Fruit fly (Drosophila melanogaster) whole organism, prepupa: ENCODE results near the gene CG33093.

Source experiments
- Blimp-1 ChIP-seq: fragments of 200-800 bp; sonication (Bioruptor generic); optimal IDR thresholded peaks from 3 replicates; lab custom pipeline; 2017; ENCODE audit warnings: missing biosample characterization, missing genetic modification characterization, mild to moderate bottlenecking, moderate library complexity, missing genetic modification reagents
- CG10631 ChIP-seq: fragments of 200-800 bp; sonication (Bioruptor generic); optimal IDR thresholded peaks from 2 replicates; lab custom pipeline; 2016; ENCODE audit warnings: missing biosample characterization, missing genetic modification characterization
- CG10669 ChIP-seq: fragments of 200-800 bp; sonication (Bioruptor generic); optimal IDR thresholded peaks from 3 replicates; lab custom pipeline; 2018; ENCODE audit warnings: missing biosample characterization, mild to moderate bottlenecking, missing genetic modification characterization, moderate library complexity
- CG11762 ChIP-seq: fragments of 200-800 bp; sonication (Bioruptor generic); optimal IDR thresholded peaks from 3 replicates; lab custom pipeline; 2016; ENCODE audit warnings: missing biosample characterization, missing genetic modification characterization; ENCODE audit not compliant: insufficient read depth
- CG15336 ChIP-seq: fragments of 200-800 bp; sonication (Bioruptor generic); IDR thresholded peaks from 2 replicates; pipeline ENCODE4 v1.3.6; 2022; ENCODE audit warnings: missing biosample characterization, missing genetic modification characterization
- CG1621 ChIP-seq: fragments of 200-800 bp; sonication (Bioruptor generic); optimal IDR thresholded peaks from 3 replicates; lab custom pipeline; 2018; ENCODE audit warnings: missing biosample characterization, mild to moderate bottlenecking, missing genetic modification characterization
- CG16779 ChIP-seq: fragments of 200-800 bp; sonication (Bioruptor generic); optimal IDR thresholded peaks from 3 replicates; lab custom pipeline; 2017; ENCODE audit warnings: missing biosample characterization, mild to moderate bottlenecking, missing genetic modification characterization
- CG3032 ChIP-seq: fragments of 200-800 bp; optimal IDR thresholded peaks from 2 replicates; lab custom pipeline; 2019; ENCODE audit warnings: missing biosample characterization, mild to moderate bottlenecking, missing genetic modification characterization, moderate library complexity
- CG31627 ChIP-seq: fragments of 200-800 bp; sonication (Bioruptor generic); optimal IDR thresholded peaks from 3 replicates; lab custom pipeline; 2016; ENCODE audit warnings: missing biosample characterization, missing genetic modification characterization
- CG6163 ChIP-seq: fragments of 200-800 bp; sonication (Bioruptor generic); IDR thresholded peaks from 3 replicates; pipeline ENCODE4 v1.3.6; 2022; ENCODE audit warnings: missing biosample characterization, missing genetic modification characterization
- CG6276 ChIP-seq: fragments of 200-800 bp; sonication (Bioruptor generic); optimal IDR thresholded peaks from 2 replicates; lab custom pipeline; 2017; ENCODE audit warnings: missing biosample characterization, mild to moderate bottlenecking, missing genetic modification characterization
- CG6808 ChIP-seq: fragments of 200-800 bp; sonication (Bioruptor generic); optimal IDR thresholded peaks from 3 replicates; lab custom pipeline; 2017; ENCODE audit warnings: missing biosample characterization, missing genetic modification characterization, mild to moderate bottlenecking, moderate library complexity, missing genetic modification reagents
- CG8119 ChIP-seq: fragments of 200-800 bp; sonication (Bioruptor generic); IDR thresholded peaks from 3 replicates; pipeline ENCODE4 v1.3.6; 2022; ENCODE audit warnings: missing biosample characterization, missing genetic modification characterization
- CG8632 ChIP-seq: fragments of 200-800 bp; sonication (Bioruptor generic); optimal IDR thresholded peaks from 3 replicates; lab custom pipeline; 2016; ENCODE audit warnings: missing biosample characterization, missing genetic modification characterization
- Eip78C ChIP-seq: fragments of 200-800 bp; sonication (Bioruptor generic); peaks from one replicate; lab custom pipeline; 2016; ENCODE audit warnings: missing biosample characterization, missing genetic modification characterization
- Hr38 ChIP-seq: sonication (Bioruptor generic); optimal IDR thresholded peaks from 2 replicates; lab custom pipeline; 2016; ENCODE audit warnings: missing biosample characterization, missing genetic modification characterization
- Lpt ChIP-seq: fragments of 200-800 bp; sonication (Bioruptor generic); optimal IDR thresholded peaks from 3 replicates; lab custom pipeline; 2016; ENCODE audit warnings: missing biosample characterization, missing genetic modification characterization
- OdsH ChIP-seq: fragments of 200-800 bp; sonication (Bioruptor generic); optimal IDR thresholded peaks from 3 replicates; lab custom pipeline; 2016; ENCODE audit warnings: missing biosample characterization, missing genetic modification characterization
- Smox ChIP-seq: fragments of 200-800 bp; sonication (Bioruptor generic); optimal IDR thresholded peaks from 3 replicates; lab custom pipeline; 2016; ENCODE audit warnings: missing biosample characterization, missing genetic modification characterization
- Sox102F ChIP-seq: fragments of 200-800 bp; sonication (Bioruptor generic); optimal IDR thresholded peaks from 2 replicates; lab custom pipeline; 2016; ENCODE audit warnings: missing biosample characterization, mild to moderate bottlenecking, missing genetic modification characterization
- Sox14 ChIP-seq: fragments of 200-800 bp; sonication (Bioruptor generic); optimal IDR thresholded peaks from 3 replicates; lab custom pipeline; 2016; ENCODE audit warnings: missing biosample characterization, missing genetic modification characterization
- achi ChIP-seq: fragments of 200-800 bp; sonication (Bioruptor generic); optimal IDR thresholded peaks from 3 replicates; lab custom pipeline; 2016; ENCODE audit warnings: missing biosample characterization, missing genetic modification characterization
- pdm3 ChIP-seq: fragments of 200-800 bp; sonication (Bioruptor generic); optimal IDR thresholded peaks from 3 replicates; lab custom pipeline; 2016; ENCODE audit warnings: missing biosample characterization, missing genetic modification characterization
- salr ChIP-seq, 2 experiments: fragments of 200-800 bp; sonication (Bioruptor generic); optimal IDR thresholded peaks; 3 replicates each; lab custom pipeline; 2016 to 2018; ENCODE audit warnings: missing biosample characterization in 2 of 2, missing genetic modification characterization in 2 of 2, mild to moderate bottlenecking in 1 of 2
- spab ChIP-seq: fragments of 200-800 bp; sonication (Bioruptor generic); optimal IDR thresholded peaks from 2 replicates; lab custom pipeline; 2017; ENCODE audit warnings: missing biosample characterization, mild to moderate bottlenecking, missing genetic modification characterization, missing genetic modification reagents
- ss ChIP-seq, 2 experiments: fragments of 200-800 bp; sonication (Bioruptor generic); optimal IDR thresholded peaks; 2 replicates in 1 of 2; 3 replicates in 1 of 2; lab custom pipeline; 2017 to 2018; ENCODE audit warnings: mild to moderate bottlenecking in 2 of 2, missing biosample characterization in 2 of 2, missing genetic modification characterization in 2 of 2, moderate library complexity in 1 of 2

The CG33093 gene

DNA sequence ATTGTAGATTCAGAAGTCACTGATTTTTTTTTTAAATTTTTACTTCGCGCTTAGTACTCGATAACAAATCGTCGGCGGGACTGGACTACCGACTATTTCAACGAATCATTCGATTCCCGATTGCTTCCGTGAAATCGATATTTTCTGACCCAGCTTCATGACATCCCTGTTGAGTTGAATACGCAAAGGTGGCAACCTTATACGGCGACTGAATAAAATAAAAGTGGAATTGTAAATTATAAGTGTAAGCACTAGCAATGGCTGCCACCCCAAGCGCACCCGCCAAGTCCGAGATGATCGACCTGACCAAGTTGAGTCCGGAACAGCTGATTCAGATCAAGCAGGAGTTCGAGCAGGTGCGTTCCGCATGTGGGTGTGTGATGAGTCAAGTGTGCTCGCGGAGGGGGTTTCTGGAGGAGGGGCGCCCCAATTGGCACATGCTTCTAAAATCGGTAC lies 44.7 kb downstream of the CG33093 start, which contains the start of gene Pfdn5:
Pfdn5 (plus strand) TSS at position 3 of the 456 bp plus-strand sequence.
- TF ChIP-seq CG6808 (GFP tag; lab: Kevin White, UChicago) (no peak), CG16779 (tag; lab: Kevin White, UChicago) (no peak), Eip78C (no peak), Hr38 (GFP tag; lab: Kevin White, UChicago) (no peak), CG8632 (GFP tag; lab: Kevin White, UChicago) (no peak), CG11762 (no peak), Sox102F (GFP tag; lab: Kevin White, UChicago) (no peak), CG10631 (GFP tag; lab: Kevin White, UChicago) (no peak), CG6163 (GFP tag; lab: Robert Waterston, UW) (no peak), ss (GFP tag; optimal IDR thresholded peaks at IDR 0.05; lab: Kevin White, UChicago) (no peak), CG8119 (GFP tag; lab: Robert Waterston, UW) (no peak)

- TF ChIP-seq CG15336: no peak
- no peak for TF ChIP-seq spab
- no peak for TF ChIP-seq CG3032 (tag; lab: Kevin White, UChicago)
- TF ChIP-seq salr (GFP tag; optimal IDR thresholded peaks at IDR 0.05; lab: Kevin White, UChicago): no peak
- TF ChIP-seq ss (GFP tag; optimal IDR thresholded peaks at IDR 0.05; lab: Kevin White, UChicago): no peak
- TF ChIP-seq achi (GFP tag; lab: Kevin White, UChicago): no peak
- no peak for TF ChIP-seq Sox14 (GFP tag; lab: Kevin White, UChicago)
- TF ChIP-seq CG16779 (tag; lab: Kevin White, UChicago): no peak
- no peak for TF ChIP-seq pdm3 (GFP tag; lab: Kevin White, UChicago)
- no peak for TF ChIP-seq CG1621 (tag; lab: Kevin White, UChicago)
- TF ChIP-seq CG10669 (GFP tag; lab: Kevin White, UChicago): no peak
- TF ChIP-seq Smox (GFP tag; lab: Kevin White, UChicago): no peak
- no peak for TF ChIP-seq Blimp-1 (GFP tag; lab: Kevin White, UChicago)
- TF ChIP-seq CG31627 (GFP tag; lab: Kevin White, UChicago): no peak
- TF ChIP-seq OdsH: no peak
- TF ChIP-seq CG11762: no peak
- TF ChIP-seq Lpt (GFP tag; lab: Kevin White, UChicago): no peak
- TF ChIP-seq CG6276: no peak
These were observed 48.2 kb downstream of the CG33093 start for dm6 chr3R:22483537-22483936.
